Fruit fly (Drosophila melanogaster): ENCODE data around the gene Cdep.

dm6 chr3R:4966246-4966937 is 56.0 kb downstream of the Cdep start:
- no peak for TF ChIP-seq CG8301 (tag; optimal IDR thresholded peaks at IDR 0.05)
- TF ChIP-seq fd96Ca (GFP tag; IDR thresholded peaks at IDR 0.05) = no peak
- no peak for TF ChIP-seq CG32121 (GFP tag; IDR thresholded peaks at IDR 0.05)
- no peak for TF ChIP-seq CG8159 (tag; optimal IDR thresholded peaks at IDR 0.05)

Measured in whole organism, pupa.